Fruit fly (Drosophila melanogaster) whole organism, prepupa: ENCODE data around the gene CG14431.

ENCODE experiments used
- Blimp-1 ChIP-seq: fragments of 200-800 bp; sonication (Bioruptor generic); optimal IDR thresholded peaks from 3 replicates; lab custom pipeline; 2017; ENCODE audit warnings: missing biosample characterization, missing genetic modification characterization, mild to moderate bottlenecking, moderate library complexity, missing genetic modification reagents
- CG10669 ChIP-seq: fragments of 200-800 bp; sonication (Bioruptor generic); optimal IDR thresholded peaks from 3 replicates; lab custom pipeline; 2018; ENCODE audit warnings: missing biosample characterization, mild to moderate bottlenecking, missing genetic modification characterization, moderate library complexity
- CG11294 ChIP-seq: fragments of 200-800 bp; sonication (Bioruptor generic); IDR thresholded peaks from 2 replicates; pipeline ENCODE4 v1.3.6; 2022; ENCODE audit warnings: missing biosample characterization, missing genetic modification characterization
- CG11762 ChIP-seq: fragments of 200-800 bp; sonication (Bioruptor generic); optimal IDR thresholded peaks from 3 replicates; lab custom pipeline; 2016; ENCODE audit warnings: missing biosample characterization, missing genetic modification characterization; ENCODE audit not compliant: insufficient read depth
- CG11902 ChIP-seq: fragments of 200-800 bp; sonication (Bioruptor generic); optimal IDR thresholded peaks from 3 replicates; lab custom pipeline; 2016; ENCODE audit warnings: missing biosample characterization, missing genetic modification characterization
- CG15336 ChIP-seq: fragments of 200-800 bp; sonication (Bioruptor generic); IDR thresholded peaks from 2 replicates; pipeline ENCODE4 v1.3.6; 2022; ENCODE audit warnings: missing biosample characterization, missing genetic modification characterization
- CG1621 ChIP-seq: fragments of 200-800 bp; sonication (Bioruptor generic); optimal IDR thresholded peaks from 3 replicates; lab custom pipeline; 2018; ENCODE audit warnings: missing biosample characterization, mild to moderate bottlenecking, missing genetic modification characterization
- CG16779 ChIP-seq: fragments of 200-800 bp; sonication (Bioruptor generic); optimal IDR thresholded peaks from 3 replicates; lab custom pipeline; 2017; ENCODE audit warnings: missing biosample characterization, mild to moderate bottlenecking, missing genetic modification characterization
- CG3032 ChIP-seq: fragments of 200-800 bp; optimal IDR thresholded peaks from 2 replicates; lab custom pipeline; 2019; ENCODE audit warnings: missing biosample characterization, mild to moderate bottlenecking, missing genetic modification characterization, moderate library complexity
- CG31627 ChIP-seq: fragments of 200-800 bp; sonication (Bioruptor generic); optimal IDR thresholded peaks from 3 replicates; lab custom pipeline; 2016; ENCODE audit warnings: missing biosample characterization, missing genetic modification characterization
- CG32006 ChIP-seq: fragments of 200-800 bp; sonication (Bioruptor generic); optimal IDR thresholded peaks from 3 replicates; lab custom pipeline; 2017; ENCODE audit warnings: missing biosample characterization, mild to moderate bottlenecking, missing genetic modification characterization
- CG34406 ChIP-seq: fragments of 200-800 bp; sonication (Bioruptor generic); optimal IDR thresholded peaks from 3 replicates; lab custom pipeline; 2016; ENCODE audit warnings: missing biosample characterization, missing genetic modification characterization
- CG3919 ChIP-seq: fragments of 200-800 bp; sonication (Bioruptor generic); optimal IDR thresholded peaks from 3 replicates; lab custom pipeline; 2016; ENCODE audit warnings: missing biosample characterization, missing genetic modification characterization
- CG6276 ChIP-seq: fragments of 200-800 bp; sonication (Bioruptor generic); optimal IDR thresholded peaks from 2 replicates; lab custom pipeline; 2017; ENCODE audit warnings: missing biosample characterization, mild to moderate bottlenecking, missing genetic modification characterization
- CG6792 ChIP-seq: fragments of 200-800 bp; sonication (Bioruptor generic); optimal IDR thresholded peaks from 3 replicates; lab custom pipeline; 2016; ENCODE audit warnings: missing biosample characterization, missing genetic modification characterization
- CG6808 ChIP-seq: fragments of 200-800 bp; sonication (Bioruptor generic); optimal IDR thresholded peaks from 3 replicates; lab custom pipeline; 2017; ENCODE audit warnings: missing biosample characterization, missing genetic modification characterization, mild to moderate bottlenecking, moderate library complexity, missing genetic modification reagents
- CG7368 ChIP-seq: fragments of 200-800 bp; sonication (Bioruptor generic); optimal IDR thresholded peaks from 3 replicates; lab custom pipeline; 2016; ENCODE audit warnings: missing biosample characterization, missing genetic modification characterization
- CG8319 ChIP-seq: fragments of 200-800 bp; sonication (Bioruptor generic); optimal IDR thresholded peaks from 3 replicates; lab custom pipeline; 2016; ENCODE audit warnings: missing biosample characterization, missing genetic modification characterization
- CG8632 ChIP-seq: fragments of 200-800 bp; sonication (Bioruptor generic); optimal IDR thresholded peaks from 3 replicates; lab custom pipeline; 2016; ENCODE audit warnings: missing biosample characterization, missing genetic modification characterization
- CG9139 ChIP-seq: fragments of 200-800 bp; sonication (Bioruptor generic); optimal IDR thresholded peaks from 3 replicates; lab custom pipeline; 2017; ENCODE audit warnings: missing biosample characterization, mild to moderate bottlenecking, missing genetic modification characterization
- Eip78C ChIP-seq: fragments of 200-800 bp; sonication (Bioruptor generic); peaks from one replicate; lab custom pipeline; 2016; ENCODE audit warnings: missing biosample characterization, missing genetic modification characterization
- Eip93F ChIP-seq: fragments of 200-800 bp; sonication (Bioruptor generic); optimal IDR thresholded peaks from 2 replicates; lab custom pipeline; 2016; ENCODE audit warnings: missing biosample characterization, mild to moderate bottlenecking, missing genetic modification characterization
- Ets21C ChIP-seq: fragments of 200-800 bp; sonication (Bioruptor generic); optimal IDR thresholded peaks from 3 replicates; lab custom pipeline; 2016; ENCODE audit warnings: missing biosample characterization, missing genetic modification characterization
- Hr38 ChIP-seq: sonication (Bioruptor generic); optimal IDR thresholded peaks from 2 replicates; lab custom pipeline; 2016; ENCODE audit warnings: missing biosample characterization, missing genetic modification characterization
- Hr39 ChIP-seq: fragments of 200-800 bp; sonication (Bioruptor generic); optimal IDR thresholded peaks from 2 replicates; lab custom pipeline; 2016; ENCODE audit warnings: missing biosample characterization, missing genetic modification characterization
- Lpt ChIP-seq: fragments of 200-800 bp; sonication (Bioruptor generic); optimal IDR thresholded peaks from 3 replicates; lab custom pipeline; 2016; ENCODE audit warnings: missing biosample characterization, missing genetic modification characterization
- Met ChIP-seq: fragments of 200-800 bp; sonication (Bioruptor generic); optimal IDR thresholded peaks from 3 replicates; lab custom pipeline; 2016; ENCODE audit warnings: missing biosample characterization, missing genetic modification characterization
- OdsH ChIP-seq: fragments of 200-800 bp; sonication (Bioruptor generic); optimal IDR thresholded peaks from 3 replicates; lab custom pipeline; 2016; ENCODE audit warnings: missing biosample characterization, missing genetic modification characterization
- Sox102F ChIP-seq: fragments of 200-800 bp; sonication (Bioruptor generic); optimal IDR thresholded peaks from 2 replicates; lab custom pipeline; 2016; ENCODE audit warnings: missing biosample characterization, mild to moderate bottlenecking, missing genetic modification characterization
- Sox14 ChIP-seq: fragments of 200-800 bp; sonication (Bioruptor generic); optimal IDR thresholded peaks from 3 replicates; lab custom pipeline; 2016; ENCODE audit warnings: missing biosample characterization, missing genetic modification characterization
- Sox15 ChIP-seq: fragments of 200-800 bp; sonication (Bioruptor generic); optimal IDR thresholded peaks from 3 replicates; lab custom pipeline; 2016; ENCODE audit warnings: missing biosample characterization, missing genetic modification characterization
- achi ChIP-seq: fragments of 200-800 bp; sonication (Bioruptor generic); optimal IDR thresholded peaks from 3 replicates; lab custom pipeline; 2016; ENCODE audit warnings: missing biosample characterization, missing genetic modification characterization
- acj6 ChIP-seq: fragments of 200-800 bp; sonication (Bioruptor generic); optimal IDR thresholded peaks from 3 replicates; lab custom pipeline; 2016; ENCODE audit warnings: missing biosample characterization, missing genetic modification characterization
- dac ChIP-seq: fragments of 200-800 bp; sonication (Bioruptor generic); optimal IDR thresholded peaks from 2 replicates; lab custom pipeline; 2017; ENCODE audit warnings: missing biosample characterization, mild to moderate bottlenecking, missing genetic modification characterization
- dsx ChIP-seq: fragments of 200-800 bp; optimal IDR thresholded peaks from 3 replicates; lab custom pipeline; 2019; ENCODE audit warnings: missing biosample characterization, mild to moderate bottlenecking, missing genetic modification characterization, moderate library complexity; ENCODE audit not compliant: poor library complexity, severe bottlenecking
- eg ChIP-seq: fragments of 200-800 bp; sonication (Bioruptor generic); IDR thresholded peaks from 3 replicates; pipeline ENCODE4 v1.3.6; 2022; ENCODE audit warnings: missing biosample characterization, missing genetic modification characterization
- esn ChIP-seq: fragments of 200-800 bp; sonication (Bioruptor generic); optimal IDR thresholded peaks from 2 replicates; lab custom pipeline; 2016; ENCODE audit warnings: missing biosample characterization, mild to moderate bottlenecking, missing genetic modification characterization, moderate library complexity
- fd85E ChIP-seq: fragments of 200-800 bp; sonication (Bioruptor generic); optimal IDR thresholded peaks from 3 replicates; lab custom pipeline; 2016; ENCODE audit warnings: missing biosample characterization, missing genetic modification characterization
- fkh ChIP-seq: fragments of 200-800 bp; sonication (Bioruptor generic); optimal IDR thresholded peaks from 3 replicates; lab custom pipeline; 2017; ENCODE audit warnings: missing biosample characterization, mild to moderate bottlenecking, missing genetic modification characterization, moderate library complexity
- lz ChIP-seq: fragments of 200-800 bp; sonication (Bioruptor generic); optimal IDR thresholded peaks from 3 replicates; lab custom pipeline; 2016; ENCODE audit warnings: missing biosample characterization, missing genetic modification characterization
- pdm3 ChIP-seq: fragments of 200-800 bp; sonication (Bioruptor generic); optimal IDR thresholded peaks from 3 replicates; lab custom pipeline; 2016; ENCODE audit warnings: missing biosample characterization, missing genetic modification characterization
- salr ChIP-seq, 2 experiments: fragments of 200-800 bp; sonication (Bioruptor generic); optimal IDR thresholded peaks; 3 replicates each; lab custom pipeline; 2016 to 2018; ENCODE audit warnings: missing biosample characterization in 2 of 2, missing genetic modification characterization in 2 of 2, mild to moderate bottlenecking in 1 of 2
- ss ChIP-seq, 2 experiments: fragments of 200-800 bp; sonication (Bioruptor generic); optimal IDR thresholded peaks; 2 replicates in 1 of 2; 3 replicates in 1 of 2; lab custom pipeline; 2017 to 2018; ENCODE audit warnings: mild to moderate bottlenecking in 2 of 2, missing biosample characterization in 2 of 2, missing genetic modification characterization in 2 of 2, moderate library complexity in 1 of 2
- svp ChIP-seq: fragments of 200-800 bp; sonication (Bioruptor generic); peaks from one replicate; lab custom pipeline; 2016; ENCODE audit warnings: missing biosample characterization, missing genetic modification characterization
- topi ChIP-seq: fragments of 200-800 bp; sonication (Bioruptor generic); optimal IDR thresholded peaks from 3 replicates; lab custom pipeline; 2016; ENCODE audit warnings: missing biosample characterization, missing genetic modification characterization

CG14431 gene

dm6 chrX:7004101-7004700, 96.1 kb downstream of the CG14431 start:
- TF ChIP-seq topi (GFP tag; lab: Kevin White, UChicago) (no peak), eg (GFP tag; lab: Robert Waterston, UW) (no peak), fkh (GFP tag; lab: Kevin White, UChicago) (peak; percentile 98), svp (GFP tag; lab: Kevin White, UChicago) (peak; percentile 30), CG7368 (GFP tag; lab: Kevin White, UChicago) (no peak), dsx (GFP tag; lab: Kevin White, UChicago) (no peak), CG8319 (GFP tag; lab: Kevin White, UChicago) (no peak), esn (GFP tag; lab: Kevin White, UChicago) (no peak), CG11294 (GFP tag; lab: Robert Waterston, UW) (no peak), Hr38 (GFP tag; lab: Kevin White, UChicago) (no peak), CG34406 (GFP tag; lab: Kevin White, UChicago) (no peak), Ets21C (GFP tag; lab: Kevin White, UChicago) (no peak), salr (GFP tag; optimal IDR thresholded peaks at IDR 0.05; lab: Kevin White, UChicago) (no peak), pdm3 (GFP tag; lab: Kevin White, UChicago) (no peak), CG3032 (tag; lab: Kevin White, UChicago) (no peak), ss (GFP tag; optimal IDR thresholded peaks at IDR 0.05; lab: Kevin White, UChicago) (no peak), CG31627 (GFP tag; lab: Kevin White, UChicago) (no peak), CG6792 (GFP tag; lab: Kevin White, UChicago) (no peak), achi (GFP tag; lab: Kevin White, UChicago) (no peak), Sox102F (no peak), Sox15 (GFP tag; lab: Kevin White, UChicago) (no peak), Met (GFP tag; lab: Kevin White, UChicago) (peak; percentile 3), CG10669 (GFP tag; lab: Kevin White, UChicago) (no peak), CG9139 (GFP tag; lab: Kevin White, UChicago) (no peak), CG6276 (no peak), CG6808 (GFP tag; lab: Kevin White, UChicago) (no peak), CG32006 (GFP tag; lab: Kevin White, UChicago) (no peak), Eip93F (GFP tag; lab: Kevin White, UChicago) (no peak), Eip78C (GFP tag; lab: Kevin White, UChicago) (peak; percentile 31), CG15336 (GFP tag; lab: Robert Waterston, UW) (no peak), dac (GFP tag; lab: Kevin White, UChicago) (no peak)

DNA sequence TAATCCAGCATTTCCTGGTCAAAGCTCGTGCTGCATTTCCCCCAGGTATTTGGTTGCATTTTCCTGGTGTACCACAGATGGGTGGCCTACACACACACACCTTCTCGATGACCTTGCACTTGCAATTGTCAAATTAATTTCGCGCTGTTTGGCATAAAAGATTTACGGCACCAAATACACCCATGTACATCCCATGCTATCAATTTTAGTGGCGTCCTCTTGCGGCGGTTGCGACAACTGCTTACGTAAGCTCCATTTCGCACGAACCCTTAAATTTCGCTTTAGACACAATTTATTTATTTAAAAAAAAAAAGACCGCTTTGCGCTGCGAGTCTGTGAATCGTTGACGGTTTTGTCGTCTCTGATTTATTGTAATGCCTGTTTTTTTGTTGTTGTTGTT, 97.4 kb downstream of the CG14431 start:
- no peak for TF ChIP-seq CG3919 (GFP tag; lab: Kevin White, UChicago)
- TF ChIP-seq CG32006 (GFP tag; lab: Kevin White, UChicago) = no peak
- TF ChIP-seq CG11294 (GFP tag; lab: Robert Waterston, UW) = no peak
- no peak for TF ChIP-seq Met (GFP tag; lab: Kevin White, UChicago)
- TF ChIP-seq CG11762 (GFP tag; lab: Kevin White, UChicago) = no peak
- no peak for TF ChIP-seq svp (GFP tag; lab: Kevin White, UChicago)
- TF ChIP-seq Sox102F = no peak
- TF ChIP-seq esn (GFP tag; lab: Kevin White, UChicago) = no peak
- TF ChIP-seq acj6 (GFP tag; lab: Kevin White, UChicago) = no peak

DNA sequence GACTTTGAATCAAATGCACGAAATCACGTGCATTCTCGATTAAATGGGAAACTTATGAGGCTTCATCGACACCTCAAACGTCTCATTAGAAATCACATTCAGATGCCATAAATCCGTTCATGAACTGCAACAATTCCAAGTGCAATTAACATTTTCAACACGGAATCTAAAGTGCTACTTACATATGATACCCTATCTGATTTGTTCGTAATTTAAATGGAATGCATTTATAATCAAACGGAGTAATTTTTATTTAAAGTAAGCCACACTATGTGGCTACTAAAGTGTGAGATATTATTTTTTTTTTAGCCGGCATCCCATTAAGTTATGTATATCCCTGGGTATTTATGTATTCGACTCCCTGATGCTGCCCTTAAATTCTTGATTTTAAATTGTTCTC, 99.6 kb downstream of the CG14431 start:
- peak; percentile 19 for TF ChIP-seq Hr39
- TF ChIP-seq Blimp-1 = no peak
- TF ChIP-seq esn (GFP tag; lab: Kevin White, UChicago) = peak; percentile 49
- TF ChIP-seq CG15336 (GFP tag; lab: Robert Waterston, UW) = no peak
- TF ChIP-seq CG11902 = no peak
- no peak for TF ChIP-seq CG8319 (GFP tag; lab: Kevin White, UChicago)
- TF ChIP-seq CG7368 (GFP tag; lab: Kevin White, UChicago) = no peak
- no peak for TF ChIP-seq fd85E (GFP tag; lab: Kevin White, UChicago)
- no peak for TF ChIP-seq CG16779 (tag; lab: Kevin White, UChicago)
- TF ChIP-seq CG8632 (GFP tag; lab: Kevin White, UChicago) = no peak
- peak; percentile 30 for TF ChIP-seq achi (GFP tag; lab: Kevin White, UChicago)
- no peak for TF ChIP-seq CG11294 (GFP tag; lab: Robert Waterston, UW)
- TF ChIP-seq OdsH (GFP tag; lab: Kevin White, UChicago) = peak; percentile 26
- no peak for TF ChIP-seq eg (GFP tag; lab: Robert Waterston, UW)
- no peak for TF ChIP-seq salr (GFP tag; optimal IDR thresholded peaks at IDR 0.05; lab: Kevin White, UChicago)
- TF ChIP-seq Sox102F = peak; percentile 30
- TF ChIP-seq CG10669 (GFP tag; lab: Kevin White, UChicago) = peak; percentile 19
- TF ChIP-seq Eip78C (GFP tag; lab: Kevin White, UChicago) = peak; percentile 76
- peak; percentile 1 for TF ChIP-seq CG6792 (GFP tag; lab: Kevin White, UChicago)
- TF ChIP-seq CG34406 (GFP tag; lab: Kevin White, UChicago) = peak; percentile 6
- peak; percentile 27 for TF ChIP-seq CG3032 (tag; lab: Kevin White, UChicago)
- TF ChIP-seq CG1621 (tag; lab: Kevin White, UChicago) = no peak
- no peak for TF ChIP-seq Sox14
- TF ChIP-seq Lpt (GFP tag; lab: Kevin White, UChicago) = no peak
- no peak for TF ChIP-seq lz (GFP tag; lab: Kevin White, UChicago)
